Fruit fly (Drosophila melanogaster) whole organism, prepupa: Measurements from ENCODE around the gene CG44836.

ENCODE experiments used
- Blimp-1 ChIP-seq: fragments of 200-800 bp; sonication (Bioruptor generic); optimal IDR thresholded peaks from 3 replicates; lab custom pipeline; 2017; ENCODE audit warnings: missing biosample characterization, missing genetic modification characterization, mild to moderate bottlenecking, moderate library complexity, missing genetic modification reagents
- CG10631 ChIP-seq: fragments of 200-800 bp; sonication (Bioruptor generic); optimal IDR thresholded peaks from 2 replicates; lab custom pipeline; 2016; ENCODE audit warnings: missing biosample characterization, missing genetic modification characterization
- CG11294 ChIP-seq: fragments of 200-800 bp; sonication (Bioruptor generic); IDR thresholded peaks from 2 replicates; pipeline ENCODE4 v1.3.6; 2022; ENCODE audit warnings: missing biosample characterization, missing genetic modification characterization
- CG11902 ChIP-seq: fragments of 200-800 bp; sonication (Bioruptor generic); optimal IDR thresholded peaks from 3 replicates; lab custom pipeline; 2016; ENCODE audit warnings: missing biosample characterization, missing genetic modification characterization
- CG15336 ChIP-seq: fragments of 200-800 bp; sonication (Bioruptor generic); IDR thresholded peaks from 2 replicates; pipeline ENCODE4 v1.3.6; 2022; ENCODE audit warnings: missing biosample characterization, missing genetic modification characterization
- CG16779 ChIP-seq: fragments of 200-800 bp; sonication (Bioruptor generic); optimal IDR thresholded peaks from 3 replicates; lab custom pipeline; 2017; ENCODE audit warnings: missing biosample characterization, mild to moderate bottlenecking, missing genetic modification characterization
- CG3032 ChIP-seq: fragments of 200-800 bp; optimal IDR thresholded peaks from 2 replicates; lab custom pipeline; 2019; ENCODE audit warnings: missing biosample characterization, mild to moderate bottlenecking, missing genetic modification characterization, moderate library complexity
- CG31627 ChIP-seq: fragments of 200-800 bp; sonication (Bioruptor generic); optimal IDR thresholded peaks from 3 replicates; lab custom pipeline; 2016; ENCODE audit warnings: missing biosample characterization, missing genetic modification characterization
- CG32006 ChIP-seq: fragments of 200-800 bp; sonication (Bioruptor generic); optimal IDR thresholded peaks from 3 replicates; lab custom pipeline; 2017; ENCODE audit warnings: missing biosample characterization, mild to moderate bottlenecking, missing genetic modification characterization
- CG3919 ChIP-seq: fragments of 200-800 bp; sonication (Bioruptor generic); optimal IDR thresholded peaks from 3 replicates; lab custom pipeline; 2016; ENCODE audit warnings: missing biosample characterization, missing genetic modification characterization
- CG4318 ChIP-seq: fragments of 200-800 bp; sonication (Bioruptor generic); optimal IDR thresholded peaks from 3 replicates; lab custom pipeline; 2017; ENCODE audit warnings: missing biosample characterization, mild to moderate bottlenecking, missing genetic modification characterization
- CG6163 ChIP-seq: fragments of 200-800 bp; sonication (Bioruptor generic); IDR thresholded peaks from 3 replicates; pipeline ENCODE4 v1.3.6; 2022; ENCODE audit warnings: missing biosample characterization, missing genetic modification characterization
- CG6792 ChIP-seq: fragments of 200-800 bp; sonication (Bioruptor generic); optimal IDR thresholded peaks from 3 replicates; lab custom pipeline; 2016; ENCODE audit warnings: missing biosample characterization, missing genetic modification characterization
- CG6854 ChIP-seq: fragments of 200-800 bp; sonication (Bioruptor generic); optimal IDR thresholded peaks from 2 replicates; lab custom pipeline; 2017; ENCODE audit warnings: missing biosample characterization, mild to moderate bottlenecking, missing genetic modification characterization
- CG7368 ChIP-seq: fragments of 200-800 bp; sonication (Bioruptor generic); optimal IDR thresholded peaks from 3 replicates; lab custom pipeline; 2016; ENCODE audit warnings: missing biosample characterization, missing genetic modification characterization
- CG8119 ChIP-seq: fragments of 200-800 bp; sonication (Bioruptor generic); IDR thresholded peaks from 3 replicates; pipeline ENCODE4 v1.3.6; 2022; ENCODE audit warnings: missing biosample characterization, missing genetic modification characterization
- CG8319 ChIP-seq: fragments of 200-800 bp; sonication (Bioruptor generic); optimal IDR thresholded peaks from 3 replicates; lab custom pipeline; 2016; ENCODE audit warnings: missing biosample characterization, missing genetic modification characterization
- Eip75B ChIP-seq: fragments of 200-800 bp; sonication (Bioruptor generic); optimal IDR thresholded peaks from 3 replicates; lab custom pipeline; 2016; ENCODE audit warnings: missing biosample characterization, missing genetic modification characterization
- Eip78C ChIP-seq: fragments of 200-800 bp; sonication (Bioruptor generic); peaks from one replicate; lab custom pipeline; 2016; ENCODE audit warnings: missing biosample characterization, missing genetic modification characterization
- Eip93F ChIP-seq: fragments of 200-800 bp; sonication (Bioruptor generic); optimal IDR thresholded peaks from 2 replicates; lab custom pipeline; 2016; ENCODE audit warnings: missing biosample characterization, mild to moderate bottlenecking, missing genetic modification characterization
- Hr39 ChIP-seq: fragments of 200-800 bp; sonication (Bioruptor generic); optimal IDR thresholded peaks from 2 replicates; lab custom pipeline; 2016; ENCODE audit warnings: missing biosample characterization, missing genetic modification characterization
- Hr4 ChIP-seq: fragments of 200-800 bp; sonication (Bioruptor generic); optimal IDR thresholded peaks from 3 replicates; lab custom pipeline; 2016; ENCODE audit warnings: missing biosample characterization, missing genetic modification characterization
- Met ChIP-seq: fragments of 200-800 bp; sonication (Bioruptor generic); optimal IDR thresholded peaks from 3 replicates; lab custom pipeline; 2016; ENCODE audit warnings: missing biosample characterization, missing genetic modification characterization
- Sox102F ChIP-seq: fragments of 200-800 bp; sonication (Bioruptor generic); optimal IDR thresholded peaks from 2 replicates; lab custom pipeline; 2016; ENCODE audit warnings: missing biosample characterization, mild to moderate bottlenecking, missing genetic modification characterization
- Sox14 ChIP-seq: fragments of 200-800 bp; sonication (Bioruptor generic); optimal IDR thresholded peaks from 3 replicates; lab custom pipeline; 2016; ENCODE audit warnings: missing biosample characterization, missing genetic modification characterization
- Sox15 ChIP-seq: fragments of 200-800 bp; sonication (Bioruptor generic); optimal IDR thresholded peaks from 3 replicates; lab custom pipeline; 2016; ENCODE audit warnings: missing biosample characterization, missing genetic modification characterization
- acj6 ChIP-seq: fragments of 200-800 bp; sonication (Bioruptor generic); optimal IDR thresholded peaks from 3 replicates; lab custom pipeline; 2016; ENCODE audit warnings: missing biosample characterization, missing genetic modification characterization
- dsx ChIP-seq: fragments of 200-800 bp; optimal IDR thresholded peaks from 3 replicates; lab custom pipeline; 2019; ENCODE audit warnings: missing biosample characterization, mild to moderate bottlenecking, missing genetic modification characterization, moderate library complexity; ENCODE audit not compliant: poor library complexity, severe bottlenecking
- fkh ChIP-seq: fragments of 200-800 bp; sonication (Bioruptor generic); optimal IDR thresholded peaks from 3 replicates; lab custom pipeline; 2017; ENCODE audit warnings: missing biosample characterization, mild to moderate bottlenecking, missing genetic modification characterization, moderate library complexity
- salr ChIP-seq, 2 experiments: fragments of 200-800 bp; sonication (Bioruptor generic); optimal IDR thresholded peaks; 3 replicates each; lab custom pipeline; 2016 to 2018; ENCODE audit warnings: missing biosample characterization in 2 of 2, missing genetic modification characterization in 2 of 2, mild to moderate bottlenecking in 1 of 2
- topi ChIP-seq: fragments of 200-800 bp; sonication (Bioruptor generic); optimal IDR thresholded peaks from 3 replicates; lab custom pipeline; 2016; ENCODE audit warnings: missing biosample characterization, missing genetic modification characterization
- vri ChIP-seq: fragments of 200-800 bp; sonication (Bioruptor generic); optimal IDR thresholded peaks from 3 replicates; lab custom pipeline; 2016; ENCODE audit warnings: missing biosample characterization, mild to moderate bottlenecking, missing genetic modification characterization

Gene CG44836

dm6 chr3L:16400175-16400574, at the start of gene CG44836:
CG44836 (minus strand) TSS chr3L:16400275.
- no peak for TF ChIP-seq Eip78C
- TF ChIP-seq acj6 (GFP tag; lab: Kevin White, UChicago), result no peak
- no peak for TF ChIP-seq dsx
- TF ChIP-seq CG6792, result no peak
- TF ChIP-seq Blimp-1, result no peak

dm6 chr3L:16442628-16443027, 42.6 kb upstream of the CG44836 start:
- TF ChIP-seq CG11294, result no peak
- no peak for TF ChIP-seq fkh (GFP tag; lab: Kevin White, UChicago)
- TF ChIP-seq Sox102F, result no peak
- TF ChIP-seq Hr4 (GFP tag; lab: Kevin White, UChicago), result peak; percentile 27
- 0 out of 2 replicates have a peak, but pooled peaks have one; percentile 21 for TF ChIP-seq CG15336
- peak; percentile 54 for TF ChIP-seq CG32006 (GFP tag; lab: Kevin White, UChicago)
- TF ChIP-seq Sox15 (GFP tag; lab: Kevin White, UChicago), result no peak
- TF ChIP-seq Eip75B (GFP tag; lab: Kevin White, UChicago), result no peak
- TF ChIP-seq vri, result no peak
- no peak for TF ChIP-seq CG6854 (GFP tag; lab: Kevin White, UChicago)
- TF ChIP-seq CG8119 (GFP tag; lab: Robert Waterston, UW), result peak; percentile 23; the same call in 1 of the 3 replicates

- TF ChIP-seq CG3032 (tag; lab: Kevin White, UChicago) (no peak), Sox102F (no peak), Eip78C (peak; percentile 24), dsx (peak; percentile 96), CG10631 (GFP tag; lab: Kevin White, UChicago) (no peak), Met (GFP tag; lab: Kevin White, UChicago) (no peak)
Observed at dm6 chr3L:16437271-16437670, 37.2 kb upstream of the CG44836 start.

dm6 chr3L:16433556-16433955, 33.5 kb upstream of the CG44836 start:
- no peak for TF ChIP-seq Eip93F (GFP tag; lab: Kevin White, UChicago)
- peak; percentile 41 for TF ChIP-seq fkh (GFP tag; lab: Kevin White, UChicago)
- no peak for TF ChIP-seq CG8119 (GFP tag; lab: Robert Waterston, UW)
- no peak for TF ChIP-seq CG3919 (GFP tag; lab: Kevin White, UChicago)

dm6 chr3L:16431056-16431455, 31.0 kb upstream of the CG44836 start:
- TF ChIP-seq fkh (GFP tag; lab: Kevin White, UChicago) (peak; percentile 55), topi (GFP tag; lab: Kevin White, UChicago) (no peak), CG3919 (GFP tag; lab: Kevin White, UChicago) (no peak), CG11902 (GFP tag; lab: Kevin White, UChicago) (no peak)

- no peak for TF ChIP-seq Sox14 (GFP tag; lab: Kevin White, UChicago)
- no peak for TF ChIP-seq CG31627
- TF ChIP-seq Eip75B (GFP tag; lab: Kevin White, UChicago), result no peak
- TF ChIP-seq vri, result no peak
- no peak for TF ChIP-seq Hr39 (GFP tag; lab: Kevin White, UChicago)
- no peak for TF ChIP-seq Blimp-1
- TF ChIP-seq salr (GFP tag; optimal IDR thresholded peaks at IDR 0.05; lab: Kevin White, UChicago), result no peak
- no peak for TF ChIP-seq CG7368 (GFP tag; lab: Kevin White, UChicago)
- TF ChIP-seq CG16779 (tag; lab: Kevin White, UChicago), result no peak
- TF ChIP-seq CG6163 (GFP tag; lab: Robert Waterston, UW), result no peak
- no peak for TF ChIP-seq acj6 (GFP tag; lab: Kevin White, UChicago)
- no peak for TF ChIP-seq CG8319
- no peak for TF ChIP-seq CG6854 (GFP tag; lab: Kevin White, UChicago)
- no peak for TF ChIP-seq CG4318 (GFP tag; lab: Kevin White, UChicago)
Observed at dm6 chr3L:16429451-16429850, 29.4 kb upstream of the CG44836 start.
